Fruit fly (Drosophila melanogaster) whole organism, embryonic: ENCODE data around the gene CG16964.

ENCODE experiments used
- B-H1 ChIP-seq: fragments of 200-800 bp; sonication (Bioruptor generic); IDR thresholded peaks from 3 replicates; pipeline ENCODE4 v1.3.6; 2022; ENCODE audit warnings: missing biosample characterization, missing genetic modification characterization
- CG10979 ChIP-seq: fragments of 200-800 bp; sonication (Bioruptor generic); optimal IDR thresholded peaks from 2 replicates; lab custom pipeline; 2018; ENCODE audit warnings: missing biosample characterization, mild to moderate bottlenecking, missing genetic modification characterization, moderate library complexity
- CG17186 ChIP-seq: fragments of 200-800 bp; sonication (Bioruptor generic); optimal IDR thresholded peaks from 3 replicates; lab custom pipeline; 2017; ENCODE audit warnings: missing biosample characterization, missing genetic modification reagents, missing genetic modification characterization
- CG7928 ChIP-seq: fragments of 200-800 bp; sonication (Bioruptor generic); optimal IDR thresholded peaks from 2 replicates; lab custom pipeline; 2017; ENCODE audit warnings: missing biosample characterization, mild to moderate bottlenecking, missing genetic modification characterization
- Dll ChIP-seq: fragments of 200-800 bp; sonication (Bioruptor generic); IDR thresholded peaks from 4 replicates; pipeline ENCODE4 v1.3.6; 2022; ENCODE audit warnings: missing biosample characterization, missing genetic modification characterization; ENCODE audit not compliant: partially characterized antibody
- Mes4 ChIP-seq: fragments of 200-800 bp; sonication (Bioruptor generic); optimal IDR thresholded peaks from 2 replicates; lab custom pipeline; 2016; ENCODE audit warnings: missing biosample characterization, missing genetic modification characterization
- Sox100B ChIP-seq: fragments of 200-800 bp; sonication (Bioruptor generic); optimal IDR thresholded peaks from 3 replicates; lab custom pipeline; 2018; ENCODE audit warnings: missing biosample characterization, mild to moderate bottlenecking, missing genetic modification characterization
- en ChIP-seq: fragments of 200-800 bp; sonication (Bioruptor generic); optimal IDR thresholded peaks from 2 replicates; lab custom pipeline; 2016; ENCODE audit warnings: missing biosample characterization, missing genetic modification characterization
- ftz-f1 ChIP-seq: fragments of 200-800 bp; sonication (Bioruptor generic); optimal IDR thresholded peaks from 2 replicates; lab custom pipeline; 2016; ENCODE audit warnings: missing biosample characterization, missing genetic modification characterization
- gce ChIP-seq: fragments of 200-800 bp; sonication (Bioruptor generic); IDR thresholded peaks from 3 replicates; pipeline ENCODE4 v1.3.6; 2022; ENCODE audit warnings: missing biosample characterization, missing genetic modification characterization
- knrl ChIP-seq: fragments of 200-800 bp; sonication (Bioruptor generic); IDR thresholded peaks from 3 replicates; pipeline ENCODE4 v1.3.6; 2022; ENCODE audit warnings: missing biosample characterization, missing genetic modification characterization; ENCODE audit not compliant: partially characterized antibody
- peb ChIP-seq: fragments of 200-800 bp; sonication (Bioruptor generic); IDR thresholded peaks from 2 replicates; pipeline ENCODE4 v1.3.6; 2022; ENCODE audit warnings: missing biosample characterization, missing genetic modification characterization
- pum ChIP-seq: fragments of 200-800 bp; sonication (Bioruptor generic); optimal IDR thresholded peaks from 2 replicates; lab custom pipeline; 2016; ENCODE audit warnings: missing biosample characterization, missing genetic modification characterization

dm6 chr2L:11970853-11971397 lies 23.2 kb downstream of the CG16964 start:
- TF ChIP-seq CG7928 (GFP tag; lab: Kevin White, UChicago) (no peak), gce (GFP tag; lab: Robert Waterston, UW) (no peak), pum (GFP tag; lab: Kevin White, UChicago) (no peak), peb (GFP tag; lab: Robert Waterston, UW) (no peak), Dll (GFP tag; lab: Robert Waterston, UW) (no peak), knrl (GFP tag; lab: Robert Waterston, UW) (peak; percentile 43; the same call in 1 of the 3 replicates), CG10979 (tag; lab: Kevin White, UChicago) (no peak), B-H1 (GFP tag; lab: Robert Waterston, UW) (no peak), en (no peak), CG17186 (GFP tag; lab: Kevin White, UChicago) (no peak), ftz-f1 (peak; percentile 58), Sox100B (no peak), Mes4 (no peak)
